Worm (Caenorhabditis elegans) whole organism, L1 larva: ENCODE results near the gene C04A2.15.

Source experiments
- egl-27 ChIP-seq, 2 experiments: fragments of 150-350 bp in 1 of 2; sonication (generic microtip); optimal IDR thresholded peaks; 3 replicates each; lab custom pipeline; 2017 to 2018; ENCODE audit warnings: missing biosample characterization in 2 of 2, missing genetic modification characterization in 2 of 2, missing genetic modification reagents in 2 of 2
- nhr-77 ChIP-seq: fragments of 150-350 bp; optimal IDR thresholded peaks from 2 replicates; lab custom pipeline; 2014; ENCODE audit warnings: missing biosample characterization, missing genetic modification characterization
- snpc-4 ChIP-seq: fragments of 150-350 bp; optimal IDR thresholded peaks from 2 replicates; lab custom pipeline; 2014; ENCODE audit warnings: missing biosample characterization, missing genetic modification characterization

DNA sequence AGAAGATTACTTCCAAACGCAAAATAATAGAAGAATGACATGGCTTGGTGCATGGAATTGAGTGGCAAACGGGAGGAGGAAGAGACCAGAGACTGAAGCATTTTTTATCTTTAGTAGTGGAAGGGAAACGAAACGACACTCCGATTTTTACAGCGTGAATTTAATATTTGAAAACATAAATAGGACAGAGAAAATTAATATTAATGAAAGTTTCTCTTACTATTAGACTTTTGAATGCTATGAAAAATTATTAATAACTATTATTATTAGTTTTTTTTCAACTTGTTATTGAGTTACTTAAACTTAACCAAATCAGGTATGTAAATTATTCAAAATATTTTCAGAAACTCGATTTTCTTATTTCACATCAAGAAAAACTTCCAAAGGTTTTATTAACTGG is 28.0 kb downstream of the C04A2.15 start, which contains the start of gene C44B7.7:
- TF ChIP-seq nhr-77 (tag; lab: Kevin White, UChicago) = no peak
- TF ChIP-seq snpc-4 (tag; lab: Kevin White, UChicago) = no peak
- no peak for TF ChIP-seq egl-27 (tag; optimal IDR thresholded peaks at IDR 0.05; lab: Kevin White, UChicago)
